Worm (Caenorhabditis elegans): ENCODE results near the gene F40A3.1.
A peak's percentile ranks its signal among the peaks of the same experiment; 100 is the strongest.

The F40A3.1 gene

ce11 chrV:7857931-7858330 is 33.4 kb upstream of the F40A3.1 start, which contains the start of gene C37C3.1:
TSS of gene C37C3.1 (plus strand) at chrV:7857963.
- no peak for TF ChIP-seq hmg-11 (tag; optimal IDR thresholded peaks at IDR 0.05)
- peak; percentile 13 for TF ChIP-seq tbx-2 (tag; optimal IDR thresholded peaks at IDR 0.05)
- peak; percentile 74 for TF ChIP-seq ama-1 (optimal IDR thresholded peaks at IDR 0.05)
- no peak for TF ChIP-seq ZK546.5 (tag; optimal IDR thresholded peaks at IDR 0.05)
- TF ChIP-seq sea-2 (GFP tag; optimal IDR thresholded peaks at IDR 0.05): no peak
- TF ChIP-seq lin-15B (tag; optimal IDR thresholded peaks at IDR 0.05): no peak
- TF ChIP-seq nhr-12 (tag; optimal IDR thresholded peaks at IDR 0.05): no peak
- no peak for TF ChIP-seq jun-1 (tag; optimal IDR thresholded peaks at IDR 0.05)
- no peak for TF ChIP-seq nhr-11 (tag; optimal IDR thresholded peaks at IDR 0.05)
- TF ChIP-seq fkh-2 (tag; optimal IDR thresholded peaks at IDR 0.05): no peak
- TF ChIP-seq ceh-16 (tag; optimal IDR thresholded peaks at IDR 0.05): no peak
- peak; percentile 67 for TF ChIP-seq aly-2 (tag; optimal IDR thresholded peaks at IDR 0.05)
- no peak for TF ChIP-seq ztf-11 (tag; optimal IDR thresholded peaks at IDR 0.05)
- no peak for TF ChIP-seq mml-1 (tag; optimal IDR thresholded peaks at IDR 0.05)
- TF ChIP-seq elt-2 (tag; optimal IDR thresholded peaks at IDR 0.05): peak; percentile 33
- TF ChIP-seq pqm-1 (tag; optimal IDR thresholded peaks at IDR 0.05): no peak
- no peak for TF ChIP-seq unc-62 (GFP tag; optimal IDR thresholded peaks at IDR 0.05)
- peak; percentile 15 for TF ChIP-seq nhr-77 (tag; optimal IDR thresholded peaks at IDR 0.05)
- TF ChIP-seq ceh-9 (tag; optimal IDR thresholded peaks at IDR 0.05): no peak
- TF ChIP-seq unc-39 (tag; optimal IDR thresholded peaks at IDR 0.05): no peak
- TF ChIP-seq daf-12 (tag; optimal IDR thresholded peaks at IDR 0.05): no peak
- peak; percentile 48 for TF ChIP-seq ceh-28 (tag; optimal IDR thresholded peaks at IDR 0.05)
- peak; percentile 29 for TF ChIP-seq lsy-12 (tag; optimal IDR thresholded peaks at IDR 0.05)
- peak; percentile 16 for TF ChIP-seq nhr-25 (tag; optimal IDR thresholded peaks at IDR 0.05)
- peak; percentile 56 for TF ChIP-seq nhr-43 (tag; optimal IDR thresholded peaks at IDR 0.05; ENCODE audit: poor library complexity, severe bottlenecking)
- TF ChIP-seq nhr-23 (tag; optimal IDR thresholded peaks at IDR 0.05): peak; percentile 35
- no peak for TF ChIP-seq ceh-82 (tag; optimal IDR thresholded peaks at IDR 0.05)
- no peak for TF ChIP-seq snpc-4 (tag; optimal IDR thresholded peaks at IDR 0.05)

DNA sequence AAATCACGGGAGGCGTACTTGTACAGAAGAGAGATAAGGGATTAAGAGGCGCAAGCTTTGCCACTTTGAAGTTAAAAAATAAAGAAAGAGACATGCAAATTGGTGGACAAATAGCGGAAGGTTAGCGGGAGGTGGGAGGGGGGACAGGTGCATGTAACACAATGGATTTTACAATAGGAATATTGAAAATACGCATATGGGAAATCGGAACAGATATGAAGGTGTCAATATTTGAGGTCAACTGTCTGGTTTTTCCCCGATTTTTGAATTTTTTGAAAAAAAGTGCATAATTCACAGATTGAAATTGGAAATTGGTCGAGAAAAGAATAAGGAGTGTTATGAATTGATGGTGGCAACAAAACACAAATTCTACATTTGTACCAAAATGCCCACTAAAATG is 29.5 kb upstream of the F40A3.1 start, which contains the start of gene C37C3.17:
Gene C37C3.17, minus strand, starts transcription at position 101 of the 400 bp plus-strand sequence.
- TF ChIP-seq R02D3.7 (tag; optimal IDR thresholded peaks at IDR 0.05) (no peak), lin-39 (tag; optimal IDR thresholded peaks at IDR 0.05) (no peak), pha-4 (tag; optimal IDR thresholded peaks at IDR 0.05) (no peak), egl-27 (tag; optimal IDR thresholded peaks at IDR 0.05) (no peak), nhr-28 (tag; optimal IDR thresholded peaks at IDR 0.05) (no peak), nhr-67 (tag; optimal IDR thresholded peaks at IDR 0.05) (no peak), sea-2 (GFP tag; optimal IDR thresholded peaks at IDR 0.05) (no peak), nhr-77 (tag; optimal IDR thresholded peaks at IDR 0.05) (no peak), fkh-10 (GFP tag; optimal IDR thresholded peaks at IDR 0.05) (no peak), ama-1 (optimal IDR thresholded peaks at IDR 0.05) (no peak), ceh-9 (tag; optimal IDR thresholded peaks at IDR 0.05) (no peak)

ce11 chrV:7863020-7863523 is 28.3 kb upstream of the F40A3.1 start, which contains the start of gene C37C3.10:
TSS of gene C37C3.10 (minus strand) at chrV:7863070.
- no peak for TF ChIP-seq elt-2 (tag; optimal IDR thresholded peaks at IDR 0.05)
- no peak for TF ChIP-seq nhr-77 (tag; optimal IDR thresholded peaks at IDR 0.05)
- no peak for TF ChIP-seq unc-39 (tag; optimal IDR thresholded peaks at IDR 0.05)
- TF ChIP-seq pha-4 (tag; optimal IDR thresholded peaks at IDR 0.05): no peak
- TF ChIP-seq unc-62 (GFP tag; optimal IDR thresholded peaks at IDR 0.05): no peak
- TF ChIP-seq pqm-1 (tag; optimal IDR thresholded peaks at IDR 0.05): peak; percentile 64

- TF ChIP-seq nhr-23 (tag; optimal IDR thresholded peaks at IDR 0.05): no peak
- no peak for TF ChIP-seq nhr-28 (tag; optimal IDR thresholded peaks at IDR 0.05)
- no peak for TF ChIP-seq ztf-11 (tag; optimal IDR thresholded peaks at IDR 0.05)
- no peak for TF ChIP-seq eor-1 (tag; optimal IDR thresholded peaks at IDR 0.05)
- no peak for TF ChIP-seq ceh-82 (tag; optimal IDR thresholded peaks at IDR 0.05)
- no peak for TF ChIP-seq sea-2 (GFP tag; optimal IDR thresholded peaks at IDR 0.05)
Observed at ce11 chrV:7864663-7865062, 26.7 kb upstream of the F40A3.1 start, which contains the start of gene C37C3.11. TSS of gene C37C3.11 (minus strand) at chrV:7864763.
